Worm (Caenorhabditis elegans) whole organism, L3 larva: ENCODE measurements around the gene hlh-11.

ENCODE experiments used
- R02D3.7 ChIP-seq: fragments of 150-350 bp; optimal IDR thresholded peaks from 2 replicates; lab custom pipeline; 2014; ENCODE audit warnings: missing biosample characterization, missing genetic modification characterization
- ZK546.5 ChIP-seq: sonication (generic microtip); optimal IDR thresholded peaks from 2 replicates; lab custom pipeline; 2017; ENCODE audit warnings: missing biosample characterization, missing genetic modification characterization
- aly-2 ChIP-seq: fragments of 150-350 bp; optimal IDR thresholded peaks from 2 replicates; lab custom pipeline; 2014; ENCODE audit warnings: missing biosample characterization, missing genetic modification characterization
- daf-12 ChIP-seq: fragments of 150-350 bp; optimal IDR thresholded peaks from 2 replicates; lab custom pipeline; 2014; ENCODE audit warnings: missing biosample characterization, missing genetic modification reagents, missing genetic modification characterization
- elt-1 ChIP-seq: fragments of 150-350 bp; optimal IDR thresholded peaks from 2 replicates; lab custom pipeline; 2014; ENCODE audit warnings: missing biosample characterization, missing genetic modification characterization
- lin-15B ChIP-seq: fragments of 150-350 bp; optimal IDR thresholded peaks from 2 replicates; lab custom pipeline; 2014; ENCODE audit warnings: missing biosample characterization, missing genetic modification characterization
- lin-39 ChIP-seq: fragments of 150-350 bp; optimal IDR thresholded peaks from 2 replicates; lab custom pipeline; 2018; ENCODE audit warnings: missing biosample characterization, missing genetic modification reagents, missing genetic modification characterization
- nhr-11 ChIP-seq: fragments of 150-350 bp; optimal IDR thresholded peaks from 2 replicates; lab custom pipeline; 2014; ENCODE audit warnings: missing biosample characterization, missing genetic modification characterization
- nhr-12 ChIP-seq: fragments of 150-350 bp; optimal IDR thresholded peaks from 2 replicates; lab custom pipeline; 2014; ENCODE audit warnings: missing biosample characterization, missing genetic modification characterization
- nhr-25 ChIP-seq: sonication (generic microtip); optimal IDR thresholded peaks from 2 replicates; lab custom pipeline; 2017; ENCODE audit warnings: missing biosample characterization, missing genetic modification characterization
- nhr-28 ChIP-seq: fragments of 150-350 bp; optimal IDR thresholded peaks from 2 replicates; lab custom pipeline; 2014; ENCODE audit warnings: missing biosample characterization, missing genetic modification characterization
- nhr-76 ChIP-seq: fragments of 150-350 bp; sonication (generic microtip); optimal IDR thresholded peaks from 5 replicates; lab custom pipeline; 2014; ENCODE audit warnings: missing biosample characterization, missing genetic modification characterization
- pha-4 ChIP-seq: fragments of 150-350 bp; optimal IDR thresholded peaks from 2 replicates; lab custom pipeline; 2014; ENCODE audit warnings: missing biosample characterization, missing genetic modification reagents, missing genetic modification characterization
- pqm-1 ChIP-seq: fragments of 150-350 bp; optimal IDR thresholded peaks from 2 replicates; lab custom pipeline; 2017; ENCODE audit warnings: missing biosample characterization, missing genetic modification characterization, inconsistent platforms

- TF ChIP-seq ZK546.5 = no peak
- no peak for TF ChIP-seq pqm-1 (tag; lab: Kevin White, UChicago)
- TF ChIP-seq R02D3.7 (tag; lab: Kevin White, UChicago) = no peak
- no peak for TF ChIP-seq nhr-76 (tag; lab: Kevin White, UChicago)
- TF ChIP-seq lin-15B (tag; lab: Kevin White, UChicago) = no peak
- no peak for TF ChIP-seq nhr-28 (tag; lab: Kevin White, UChicago)
- TF ChIP-seq aly-2 (tag; lab: Kevin White, UChicago) = no peak
- TF ChIP-seq lin-39 (tag; lab: Kevin White, UChicago) = no peak
- TF ChIP-seq elt-1 = no peak
- TF ChIP-seq nhr-12 (tag; lab: Kevin White, UChicago) = no peak
- TF ChIP-seq pha-4 (tag; lab: Kevin White, UChicago) = no peak
- TF ChIP-seq daf-12 (tag; lab: Kevin White, UChicago) = no peak
- TF ChIP-seq nhr-25 (tag; lab: Kevin White, UChicago) = no peak
- TF ChIP-seq nhr-11 (tag; lab: Kevin White, UChicago) = no peak
Observed at ce11 chrIII:9658569-9658968, 39.1 kb downstream of the hlh-11 start.
